Worm (Caenorhabditis elegans) whole organism, L3 larva: Measurements from ENCODE around the gene srw-98.

Experiments
- R02D3.7 ChIP-seq: fragments of 150-350 bp; optimal IDR thresholded peaks from 2 replicates; lab custom pipeline; 2014; ENCODE audit warnings: missing biosample characterization, missing genetic modification characterization
- ZK546.5 ChIP-seq: sonication (generic microtip); optimal IDR thresholded peaks from 2 replicates; lab custom pipeline; 2017; ENCODE audit warnings: missing biosample characterization, missing genetic modification characterization
- aly-2 ChIP-seq: fragments of 150-350 bp; optimal IDR thresholded peaks from 2 replicates; lab custom pipeline; 2014; ENCODE audit warnings: missing biosample characterization, missing genetic modification characterization
- ama-1 ChIP-seq: fragments of 150-350 bp; optimal IDR thresholded peaks from 2 replicates; lab custom pipeline; 2018
- ceh-16 ChIP-seq: sonication (generic microtip); optimal IDR thresholded peaks from 2 replicates; lab custom pipeline; 2017; ENCODE audit warnings: missing biosample characterization, missing genetic modification characterization
- ceh-28 ChIP-seq: fragments of 150-350 bp; optimal IDR thresholded peaks from 2 replicates; lab custom pipeline; 2014; ENCODE audit warnings: missing biosample characterization, missing genetic modification reagents, missing genetic modification characterization
- ceh-82 ChIP-seq: fragments of 150-350 bp; optimal IDR thresholded peaks from 2 replicates; lab custom pipeline; 2014; ENCODE audit warnings: missing biosample characterization, missing genetic modification characterization
- ceh-9 ChIP-seq: sonication (generic microtip); optimal IDR thresholded peaks from 2 replicates; lab custom pipeline; 2018; ENCODE audit warnings: missing biosample characterization, missing genetic modification characterization
- daf-12 ChIP-seq: fragments of 150-350 bp; optimal IDR thresholded peaks from 2 replicates; lab custom pipeline; 2014; ENCODE audit warnings: missing biosample characterization, missing genetic modification reagents, missing genetic modification characterization
- elt-1 ChIP-seq: fragments of 150-350 bp; optimal IDR thresholded peaks from 2 replicates; lab custom pipeline; 2014; ENCODE audit warnings: missing biosample characterization, missing genetic modification characterization
- elt-2 ChIP-seq: sonication (generic microtip); optimal IDR thresholded peaks from 2 replicates; lab custom pipeline; 2016; ENCODE audit warnings: missing genetic modification reagents, mild to moderate bottlenecking, missing genetic modification characterization, missing compliant biosample characterization
- elt-3 ChIP-seq, 3 experiments: fragments of 150-350 bp in 1 of 3; sonication (generic microtip) in 2 of 3; optimal IDR thresholded peaks; 2 replicates in 2 of 3; 4 replicates in 1 of 3; lab custom pipeline; 2014 to 2017; ENCODE audit warnings: missing biosample characterization in 3 of 3, missing genetic modification characterization in 3 of 3
- fkh-10 ChIP-seq: sonication (generic microtip); optimal IDR thresholded peaks from 2 replicates; lab custom pipeline; 2017; ENCODE audit warnings: missing biosample characterization, missing genetic modification reagents, missing genetic modification characterization
- fkh-2 ChIP-seq: fragments of 150-350 bp; optimal IDR thresholded peaks from 2 replicates; lab custom pipeline; 2014; ENCODE audit warnings: missing biosample characterization, missing genetic modification reagents, missing genetic modification characterization
- fos-1 ChIP-seq: fragments of 150-350 bp; optimal IDR thresholded peaks from 2 replicates; lab custom pipeline; 2014; ENCODE audit warnings: missing biosample characterization, missing genetic modification characterization
- hmg-11 ChIP-seq: sonication (generic microtip); optimal IDR thresholded peaks from 2 replicates; lab custom pipeline; 2016; ENCODE audit warnings: missing genetic modification characterization, missing compliant biosample characterization
- jun-1 ChIP-seq: fragments of 150-350 bp; optimal IDR thresholded peaks from 2 replicates; lab custom pipeline; 2014; ENCODE audit warnings: missing biosample characterization, missing genetic modification reagents, missing genetic modification characterization
- lin-15B ChIP-seq: fragments of 150-350 bp; optimal IDR thresholded peaks from 2 replicates; lab custom pipeline; 2014; ENCODE audit warnings: missing biosample characterization, missing genetic modification characterization
- mml-1 ChIP-seq: fragments of 150-350 bp; sonication (generic microtip); optimal IDR thresholded peaks from 3 replicates; lab custom pipeline; 2014; ENCODE audit warnings: missing biosample characterization, missing genetic modification characterization
- nfya-1 ChIP-seq: sonication (generic microtip); optimal IDR thresholded peaks from 2 replicates; lab custom pipeline; 2017; ENCODE audit warnings: missing genetic modification characterization, mild to moderate bottlenecking, missing compliant biosample characterization, antibody characterized with exemption, moderate library complexity; ENCODE audit not compliant: insufficient read depth
- nhr-11 ChIP-seq: fragments of 150-350 bp; optimal IDR thresholded peaks from 2 replicates; lab custom pipeline; 2014; ENCODE audit warnings: missing biosample characterization, missing genetic modification characterization
- nhr-12 ChIP-seq: fragments of 150-350 bp; optimal IDR thresholded peaks from 2 replicates; lab custom pipeline; 2014; ENCODE audit warnings: missing biosample characterization, missing genetic modification characterization
- nhr-23 ChIP-seq: fragments of 150-350 bp; optimal IDR thresholded peaks from 2 replicates; lab custom pipeline; 2014; ENCODE audit warnings: missing biosample characterization, missing genetic modification reagents, missing genetic modification characterization
- nhr-25 ChIP-seq: sonication (generic microtip); optimal IDR thresholded peaks from 2 replicates; lab custom pipeline; 2017; ENCODE audit warnings: missing biosample characterization, missing genetic modification characterization
- nhr-28 ChIP-seq: fragments of 150-350 bp; optimal IDR thresholded peaks from 2 replicates; lab custom pipeline; 2014; ENCODE audit warnings: missing biosample characterization, missing genetic modification characterization
- nhr-43 ChIP-seq: sonication (generic microtip); optimal IDR thresholded peaks from 2 replicates; lab custom pipeline; 2016; ENCODE audit warnings: mild to moderate bottlenecking, missing genetic modification characterization, missing compliant biosample characterization; ENCODE audit not compliant: poor library complexity, severe bottlenecking
- nhr-67 ChIP-seq: fragments of 150-350 bp; optimal IDR thresholded peaks from 2 replicates; lab custom pipeline; 2014; ENCODE audit warnings: missing biosample characterization, missing genetic modification characterization
- nhr-76 ChIP-seq: fragments of 150-350 bp; sonication (generic microtip); optimal IDR thresholded peaks from 5 replicates; lab custom pipeline; 2014; ENCODE audit warnings: missing biosample characterization, missing genetic modification characterization
- sea-2 ChIP-seq: fragments of 150-350 bp; sonication (generic microtip); optimal IDR thresholded peaks from 4 replicates; lab custom pipeline; 2014; ENCODE audit warnings: missing biosample characterization, missing genetic modification reagents, missing genetic modification characterization
- skn-1 ChIP-seq: fragments of 150-350 bp; optimal IDR thresholded peaks from 2 replicates; lab custom pipeline; 2014; ENCODE audit warnings: missing biosample characterization, missing genetic modification characterization
- snpc-4 ChIP-seq: fragments of 150-350 bp; optimal IDR thresholded peaks from 2 replicates; lab custom pipeline; 2014; ENCODE audit warnings: missing biosample characterization, missing genetic modification characterization
- tbx-2 ChIP-seq: sonication (generic microtip); optimal IDR thresholded peaks from 2 replicates; lab custom pipeline; 2016; ENCODE audit warnings: mild to moderate bottlenecking, missing genetic modification characterization, missing compliant biosample characterization
- unc-39 ChIP-seq: sonication (generic microtip); optimal IDR thresholded peaks from 4 replicates; lab custom pipeline; 2017; ENCODE audit warnings: missing biosample characterization, missing genetic modification characterization
- unc-62 ChIP-seq: fragments of 150-350 bp; sonication (generic microtip); optimal IDR thresholded peaks from 4 replicates; lab custom pipeline; 2014; ENCODE audit warnings: missing biosample characterization, missing genetic modification reagents, missing genetic modification characterization
- zag-1 ChIP-seq: fragments of 150-350 bp; optimal IDR thresholded peaks from 2 replicates; lab custom pipeline; 2014; ENCODE audit warnings: missing biosample characterization, missing genetic modification characterization
- ztf-11 ChIP-seq: fragments of 150-350 bp; optimal IDR thresholded peaks from 2 replicates; lab custom pipeline; 2014; ENCODE audit warnings: missing biosample characterization, missing genetic modification characterization
- ztf-4 ChIP-seq: fragments of 150-350 bp; optimal IDR thresholded peaks from 2 replicates; lab custom pipeline; 2014; ENCODE audit warnings: missing biosample characterization, missing genetic modification characterization

The srw-98 gene

DNA sequence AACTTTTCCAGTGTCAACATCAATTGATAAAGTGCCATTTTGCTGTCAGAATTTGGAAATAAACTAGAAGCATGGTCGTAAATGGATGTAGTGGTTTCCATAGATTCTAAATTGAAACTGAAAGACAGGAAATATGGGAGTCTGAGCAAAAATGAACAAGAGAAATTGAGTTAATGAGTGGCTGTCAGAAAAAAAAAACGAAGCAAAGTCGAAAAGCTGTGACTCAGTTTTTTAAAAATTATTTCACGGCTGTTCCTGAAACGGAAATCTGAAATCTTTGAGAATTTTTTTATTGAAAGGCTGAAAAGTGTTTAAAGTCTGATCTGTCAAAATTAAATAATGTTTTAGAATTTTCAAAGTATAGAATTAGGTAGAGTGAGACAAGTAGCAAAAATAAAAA is at the start of gene srw-98:
Gene srw-98 (minus strand): TSS at position 101 of the 400 bp plus-strand sequence.
- TF ChIP-seq ama-1 (lab: Kevin White, UChicago) = no peak
- no peak for TF ChIP-seq nhr-67 (tag; lab: Kevin White, UChicago)
- TF ChIP-seq elt-2 (tag; lab: Kevin White, UChicago) = no peak
- TF ChIP-seq nhr-23 (tag; lab: Kevin White, UChicago) = no peak
- TF ChIP-seq nfya-1 (tag; lab: Kevin White, UChicago) = no peak
- TF ChIP-seq ztf-4 (tag; lab: Kevin White, UChicago) = no peak
- no peak for TF ChIP-seq lin-15B (tag; lab: Kevin White, UChicago)
- TF ChIP-seq skn-1 (tag; lab: Kevin White, UChicago) = no peak
- no peak for TF ChIP-seq nhr-43 (tag; lab: Kevin White, UChicago)
- TF ChIP-seq aly-2 (tag; lab: Kevin White, UChicago) = no peak
- TF ChIP-seq fkh-2 (tag; lab: Kevin White, UChicago) = no peak
- no peak for TF ChIP-seq elt-3 (tag; optimal IDR thresholded peaks at IDR 0.05; lab: Kevin White, UChicago)
- no peak for TF ChIP-seq unc-62 (GFP tag; lab: Kevin White, UChicago)
- TF ChIP-seq ceh-16 (tag; lab: Kevin White, UChicago) = no peak
- TF ChIP-seq ZK546.5 (tag; lab: Kevin White, UChicago) = no peak
- no peak for TF ChIP-seq tbx-2 (tag; lab: Kevin White, UChicago)
- no peak for TF ChIP-seq ztf-11 (tag; lab: Kevin White, UChicago)
- TF ChIP-seq ceh-28 (tag; lab: Kevin White, UChicago) = no peak
- no peak for TF ChIP-seq ceh-82
- no peak for TF ChIP-seq nhr-76 (tag; lab: Kevin White, UChicago)
- TF ChIP-seq, all 47 proteins: peak for 0

DNA sequence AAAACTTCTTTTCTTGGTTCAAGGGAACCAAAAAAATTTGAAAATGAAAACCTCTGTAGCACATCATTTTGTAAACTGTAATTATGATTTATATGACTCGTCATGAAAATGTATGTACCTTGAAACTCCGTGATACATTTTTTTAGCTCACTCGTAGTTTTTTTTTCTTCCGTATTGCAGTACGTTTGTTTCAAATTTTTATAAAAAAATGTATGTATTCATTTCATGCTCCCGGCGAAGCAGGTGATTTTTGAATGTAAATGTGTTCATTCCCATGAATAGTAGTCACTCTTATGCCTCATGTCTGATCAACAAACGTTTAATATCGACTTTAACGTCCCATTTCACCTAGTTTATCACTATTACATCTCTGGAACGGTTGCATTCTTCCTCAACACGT is 47.2 kb upstream of the srw-98 start, which contains the start of gene sri-27:
Gene sri-27 (plus strand): TSS at position 301 of the 400 bp plus-strand sequence.
- TF ChIP-seq sea-2 = no peak
- TF ChIP-seq ztf-4 (tag; lab: Kevin White, UChicago) = no peak
- TF ChIP-seq elt-2 (tag; lab: Kevin White, UChicago) = no peak
- TF ChIP-seq nhr-28 (tag; lab: Kevin White, UChicago) = no peak
- TF ChIP-seq ama-1 (lab: Kevin White, UChicago) = no peak
- TF ChIP-seq ceh-9 = no peak
- TF ChIP-seq daf-12 (tag; lab: Kevin White, UChicago) = no peak
- TF ChIP-seq nhr-12 = no peak
- no peak for TF ChIP-seq aly-2 (tag; lab: Kevin White, UChicago)
- TF ChIP-seq tbx-2 (tag; lab: Kevin White, UChicago) = no peak
- no peak for TF ChIP-seq zag-1 (tag; lab: Kevin White, UChicago)
- no peak for TF ChIP-seq skn-1 (tag; lab: Kevin White, UChicago)

DNA sequence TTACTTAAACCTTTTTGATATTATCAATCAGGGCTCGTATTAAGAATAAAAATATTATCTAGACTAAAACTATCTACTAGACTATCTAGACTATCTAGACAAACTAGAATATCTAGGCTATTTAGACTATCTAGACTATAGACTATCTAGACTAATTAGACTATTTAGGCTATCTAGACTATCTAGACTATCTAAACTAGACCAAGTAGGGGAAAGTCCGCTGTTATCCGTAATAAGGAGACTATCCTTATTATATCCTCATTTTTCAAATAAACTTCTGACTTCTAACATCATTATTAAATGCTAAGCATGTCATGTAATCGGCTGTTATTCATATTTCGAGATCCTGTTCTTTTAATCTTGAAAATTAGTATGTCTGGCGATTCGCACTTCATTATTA is 43.8 kb upstream of the srw-98 start, which contains the start of gene srw-101:
Gene srw-101 (plus strand): TSS at position 301 of the 400 bp plus-strand sequence.
- TF ChIP-seq elt-1 (tag; lab: Kevin White, UChicago) = no peak
- no peak for TF ChIP-seq ztf-11 (tag; lab: Kevin White, UChicago)
- no peak for TF ChIP-seq elt-2 (tag; lab: Kevin White, UChicago)
- no peak for TF ChIP-seq mml-1 (tag; lab: Kevin White, UChicago)
- TF ChIP-seq ama-1 (lab: Kevin White, UChicago) = no peak
- TF ChIP-seq R02D3.7 (tag; lab: Kevin White, UChicago) = no peak
- TF ChIP-seq nfya-1 (tag; lab: Kevin White, UChicago) = no peak
- TF ChIP-seq nhr-11 (tag; lab: Kevin White, UChicago) = no peak
- no peak for TF ChIP-seq unc-62 (GFP tag; lab: Kevin White, UChicago)

DNA sequence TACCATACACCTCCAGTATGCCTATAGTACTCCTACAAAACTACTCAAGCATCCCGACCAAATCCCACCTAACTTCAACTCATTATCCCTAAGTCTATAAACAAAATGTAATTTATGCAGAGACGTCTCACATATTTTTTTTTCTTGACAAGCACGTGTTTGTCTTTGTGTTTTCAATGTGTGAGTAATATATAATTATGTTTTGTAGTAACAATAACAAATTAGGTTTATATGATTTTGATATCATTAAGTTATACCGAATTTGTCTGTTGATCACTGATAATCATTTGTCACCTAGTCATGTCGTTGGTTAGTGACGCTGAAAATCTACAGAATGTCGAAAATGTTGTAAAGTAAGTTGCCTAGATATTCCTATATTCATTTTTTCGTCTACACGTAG is 41.8 kb upstream of the srw-98 start, which contains the start of gene srw-102:
Gene srw-102 (plus strand): TSS at position 301 of the 400 bp plus-strand sequence.
- TF ChIP-seq nhr-11 (tag; lab: Kevin White, UChicago) (no peak), ztf-11 (tag; lab: Kevin White, UChicago) (no peak), hmg-11 (tag; lab: Kevin White, UChicago) (no peak), snpc-4 (tag; lab: Kevin White, UChicago) (no peak), nhr-76 (tag; lab: Kevin White, UChicago) (no peak), R02D3.7 (tag; lab: Kevin White, UChicago) (no peak), unc-39 (no peak), ceh-82 (no peak), fos-1 (tag; lab: Kevin White, UChicago) (no peak), jun-1 (tag; lab: Kevin White, UChicago) (no peak), nhr-25 (no peak), elt-3 (tag; optimal IDR thresholded peaks at IDR 0.05; lab: Kevin White, UChicago) (no peak), fkh-10 (GFP tag; lab: Kevin White, UChicago) (no peak), ztf-4 (tag; lab: Kevin White, UChicago) (no peak), ZK546.5 (tag; lab: Kevin White, UChicago) (no peak)
